Worm (Caenorhabditis elegans) whole organism, midembryonic: Measurements from ENCODE around the gene F58H1.5.

Source experiments
- T22C8.4 ChIP-seq: fragments of 200-800 bp; sonication (Bioruptor generic); IDR thresholded peaks from 2 replicates; pipeline ENCODE4 v1.3.6; 2022; ENCODE audit warnings: missing genetic modification characterization, missing compliant biosample characterization
- flt-1 ChIP-seq: fragments of 200-800 bp; sonication (Bioruptor generic); IDR thresholded peaks from 2 replicates; pipeline ENCODE4 v1.3.6; 2022; ENCODE audit warnings: missing genetic modification characterization, missing compliant biosample characterization
- klf-2 ChIP-seq: fragments of 200-800 bp; sonication (Bioruptor generic); conservative IDR thresholded peaks from 2 replicates; pipeline ENCODE4 v1.3.6; 2022; ENCODE audit warnings: missing genetic modification reagents, missing genetic modification characterization, missing compliant biosample characterization
- med-1 ChIP-seq: sonication (generic microtip); optimal IDR thresholded peaks from 2 replicates; lab custom pipeline; 2017; ENCODE audit warnings: missing genetic modification characterization, mild to moderate bottlenecking, missing compliant biosample characterization, antibody characterized with exemption, missing genetic modification reagents; ENCODE audit not compliant: insufficient read depth
- ref-1 ChIP-seq: fragments of 200-800 bp; sonication (Bioruptor generic); conservative IDR thresholded peaks from 2 replicates; pipeline ENCODE4 v1.3.6; 2022; ENCODE audit warnings: missing genetic modification reagents, missing genetic modification characterization, missing compliant biosample characterization
- tab-1 ChIP-seq: fragments of 200-800 bp; sonication (Bioruptor generic); IDR thresholded peaks from 2 replicates; pipeline ENCODE4 v1.3.6; 2022; ENCODE audit warnings: missing genetic modification characterization, missing compliant biosample characterization
- ztf-23 ChIP-seq: fragments of 200-800 bp; sonication (Bioruptor generic); IDR thresholded peaks from 2 replicates; pipeline ENCODE4 v1.3.6; 2022; ENCODE audit warnings: missing genetic modification reagents, missing genetic modification characterization, missing compliant biosample characterization
- ztf-29 ChIP-seq: fragments of 200-800 bp; sonication (Bioruptor generic); IDR thresholded peaks from 2 replicates; pipeline ENCODE4 v1.3.6; 2022; ENCODE audit warnings: missing genetic modification reagents, missing genetic modification characterization, missing compliant biosample characterization

- TF ChIP-seq med-1 (no peak), klf-2 (GFP tag; lab: Robert Waterston, UW) (no peak), ref-1 (GFP tag; lab: Robert Waterston, UW) (no peak), ztf-29 (GFP tag; lab: Robert Waterston, UW) (no peak), flt-1 (GFP tag; lab: Robert Waterston, UW) (no peak), ztf-23 (GFP tag; lab: Robert Waterston, UW) (no peak), T22C8.4 (GFP tag; lab: Robert Waterston, UW) (no peak), tab-1 (GFP tag; lab: Robert Waterston, UW) (no peak)
Measured at ce11 chrV:11978179-11978578, 20.0 kb downstream of the F58H1.5 start, which contains the start of gene mif-2.
